Fruit fly (Drosophila melanogaster) whole organism, embryonic: ENCODE results near the gene CG12723.

Experiments used
- CG10209 ChIP-seq: fragments of 200-800 bp; sonication (Bioruptor generic); optimal IDR thresholded peaks from 3 replicates; lab custom pipeline; 2017; ENCODE audit warnings: missing biosample characterization, mild to moderate bottlenecking, missing genetic modification characterization, missing genetic modification reagents
- CG11695 ChIP-seq: fragments of 200-800 bp; sonication (Bioruptor generic); IDR thresholded peaks from 3 replicates; pipeline ENCODE4 v1.3.6; 2022; ENCODE audit warnings: missing biosample characterization, missing genetic modification characterization
- CG12942 ChIP-seq: fragments of 200-800 bp; sonication (Bioruptor generic); optimal IDR thresholded peaks from 3 replicates; lab custom pipeline; 2016; ENCODE audit warnings: missing biosample characterization, missing genetic modification characterization
- CG17829 ChIP-seq: fragments of 200-800 bp; optimal IDR thresholded peaks from 2 replicates; lab custom pipeline; 2019; ENCODE audit warnings: missing biosample characterization, mild to moderate bottlenecking, missing genetic modification characterization, moderate library complexity
- CG17912 ChIP-seq: fragments of 200-800 bp; sonication (Bioruptor generic); optimal IDR thresholded peaks from 2 replicates; lab custom pipeline; 2018; ENCODE audit warnings: missing biosample characterization, mild to moderate bottlenecking, missing genetic modification characterization
- CG18011 ChIP-seq: fragments of 200-800 bp; sonication (Bioruptor generic); optimal IDR thresholded peaks from 2 replicates; lab custom pipeline; 2017; ENCODE audit warnings: missing biosample characterization, missing genetic modification characterization, mild to moderate bottlenecking, moderate library complexity, missing genotype
- CG34224 ChIP-seq: fragments of 200-800 bp; sonication (Bioruptor generic); IDR thresholded peaks from 3 replicates; pipeline ENCODE4 v1.3.6; 2022; ENCODE audit warnings: missing biosample characterization, missing genetic modification characterization; ENCODE audit not compliant: partially characterized antibody
- CG3847 ChIP-seq: fragments of 200-800 bp; sonication (Bioruptor generic); IDR thresholded peaks from 2 replicates; pipeline ENCODE4 v1.3.6; 2022; ENCODE audit warnings: missing biosample characterization, missing genetic modification characterization
- CG4820 ChIP-seq: fragments of 200-800 bp; sonication (Bioruptor generic); optimal IDR thresholded peaks from 3 replicates; lab custom pipeline; 2016; ENCODE audit warnings: missing biosample characterization, missing genetic modification characterization
- CG7745 ChIP-seq: fragments of 200-800 bp; sonication (Bioruptor generic); optimal IDR thresholded peaks from 2 replicates; lab custom pipeline; 2018; ENCODE audit warnings: missing biosample characterization, mild to moderate bottlenecking, missing genetic modification characterization, moderate library complexity
- CG7963 ChIP-seq: fragments of 200-800 bp; sonication (Bioruptor generic); IDR thresholded peaks from 3 replicates; pipeline ENCODE4 v1.3.6; 2022; ENCODE audit warnings: missing biosample characterization, missing genetic modification characterization; ENCODE audit not compliant: partially characterized antibody
- CG8089 ChIP-seq: fragments of 200-800 bp; sonication (Bioruptor generic); optimal IDR thresholded peaks from 3 replicates; lab custom pipeline; 2016; ENCODE audit warnings: missing biosample characterization, missing genetic modification characterization
- CG8944 ChIP-seq: fragments of 200-800 bp; sonication (Bioruptor generic); optimal IDR thresholded peaks from 3 replicates; lab custom pipeline; 2016; ENCODE audit warnings: missing biosample characterization, missing genetic modification characterization
- CG9932 ChIP-seq: fragments of 200-800 bp; sonication (Bioruptor generic); IDR thresholded peaks from 2 replicates; pipeline ENCODE4 v1.3.6; 2022; ENCODE audit warnings: missing biosample characterization, missing genetic modification characterization
- CrebB ChIP-seq: fragments of 200-800 bp; sonication (Bioruptor generic); optimal IDR thresholded peaks from 3 replicates; lab custom pipeline; 2018; ENCODE audit warnings: missing biosample characterization, mild to moderate bottlenecking, missing genetic modification characterization
- E2f2 ChIP-seq: fragments of 200-800 bp; sonication (Bioruptor generic); IDR thresholded peaks from 2 replicates; pipeline ENCODE4 v1.3.6; 2022; ENCODE audit warnings: missing biosample characterization, missing genetic modification characterization
- HHEX ChIP-seq: fragments of 200-800 bp; sonication (Bioruptor generic); optimal IDR thresholded peaks from 3 replicates; lab custom pipeline; 2017; ENCODE audit warnings: missing biosample characterization, mild to moderate bottlenecking, missing genetic modification characterization, missing genetic modification reagents
- HLH4C ChIP-seq: fragments of 200-800 bp; sonication (Bioruptor generic); IDR thresholded peaks from 3 replicates; pipeline ENCODE4 v1.3.6; 2022; ENCODE audit warnings: missing biosample characterization, missing genetic modification characterization; ENCODE audit not compliant: partially characterized antibody
- Hr51 ChIP-seq, 2 experiments: fragments of 200-800 bp; sonication (Bioruptor generic); optimal IDR thresholded peaks; 2 replicates in 1 of 2; 3 replicates in 1 of 2; lab custom pipeline; 2016 to 2018; ENCODE audit warnings: missing biosample characterization in 2 of 2, missing genetic modification characterization in 2 of 2, mild to moderate bottlenecking in 1 of 2, moderate library complexity in 1 of 2
- Hsf ChIP-seq: fragments of 200-800 bp; sonication (Bioruptor generic); optimal IDR thresholded peaks from 3 replicates; lab custom pipeline; 2016; ENCODE audit warnings: missing biosample characterization, missing genetic modification characterization
- Med ChIP-seq: fragments of 200-800 bp; sonication (Bioruptor generic); peaks from one replicate; lab custom pipeline; 2016; ENCODE audit warnings: missing biosample characterization, missing genetic modification characterization, mild to moderate bottlenecking, inconsistent platforms, moderate library complexity
- Meics ChIP-seq: fragments of 200-800 bp; sonication (Bioruptor generic); optimal IDR thresholded peaks from 2 replicates; lab custom pipeline; 2017; ENCODE audit warnings: missing biosample characterization, mild to moderate bottlenecking, missing genetic modification characterization
- NK7.1 ChIP-seq: fragments of 200-800 bp; sonication (Bioruptor generic); optimal IDR thresholded peaks from 3 replicates; lab custom pipeline; 2016; ENCODE audit warnings: missing biosample characterization, missing genetic modification characterization
- Rfx ChIP-seq: fragments of 200-800 bp; sonication (Bioruptor generic); IDR thresholded peaks from 2 replicates; pipeline ENCODE4 v1.3.6; 2022; ENCODE audit warnings: missing biosample characterization, missing genetic modification characterization
- Sox102F ChIP-seq: fragments of 200-800 bp; sonication (Bioruptor generic); optimal IDR thresholded peaks from 2 replicates; lab custom pipeline; 2018; ENCODE audit warnings: missing biosample characterization, mild to moderate bottlenecking, missing genetic modification characterization, moderate library complexity
- Spps ChIP-seq: fragments of 200-800 bp; sonication (Bioruptor generic); optimal IDR thresholded peaks from 2 replicates; lab custom pipeline; 2018; ENCODE audit warnings: missing biosample characterization, mild to moderate bottlenecking, missing genetic modification characterization
- chm ChIP-seq: fragments of 200-800 bp; sonication (Bioruptor generic); IDR thresholded peaks from 2 replicates; pipeline ENCODE4 v1.3.6; 2022; ENCODE audit warnings: missing biosample characterization, missing genetic modification characterization
- esg ChIP-seq: fragments of 200-800 bp; sonication (Bioruptor generic); conservative IDR thresholded peaks from 2 replicates; pipeline ENCODE4 v1.3.6; 2022; ENCODE audit warnings: missing biosample characterization, missing genetic modification characterization
- ewg ChIP-seq: fragments of 200-800 bp; sonication (Bioruptor generic); optimal IDR thresholded peaks from 3 replicates; lab custom pipeline; 2017; ENCODE audit warnings: mild to moderate bottlenecking, missing biosample characterization, missing genetic modification reagents, missing genetic modification characterization
- gem ChIP-seq: fragments of 200-800 bp; sonication (Bioruptor generic); optimal IDR thresholded peaks from 2 replicates; lab custom pipeline; 2019; ENCODE audit warnings: missing biosample characterization, mild to moderate bottlenecking, missing genetic modification characterization, moderate library complexity
- knrl ChIP-seq: fragments of 200-800 bp; sonication (Bioruptor generic); IDR thresholded peaks from 3 replicates; pipeline ENCODE4 v1.3.6; 2022; ENCODE audit warnings: missing biosample characterization, missing genetic modification characterization; ENCODE audit not compliant: partially characterized antibody
- nmo ChIP-seq: fragments of 200-800 bp; sonication (Bioruptor generic); optimal IDR thresholded peaks from 2 replicates; lab custom pipeline; 2018; ENCODE audit warnings: missing biosample characterization, mild to moderate bottlenecking, missing genetic modification characterization, moderate library complexity
- nom ChIP-seq: fragments of 200-800 bp; sonication (Bioruptor generic); optimal IDR thresholded peaks from 2 replicates; lab custom pipeline; 2017; ENCODE audit warnings: missing biosample characterization, missing genetic modification characterization, mild to moderate bottlenecking, moderate library complexity, missing genetic modification reagents
- oc ChIP-seq: fragments of 200-800 bp; sonication (Bioruptor generic); optimal IDR thresholded peaks from 2 replicates; lab custom pipeline; 2018; ENCODE audit warnings: missing biosample characterization, mild to moderate bottlenecking, missing genetic modification characterization, moderate library complexity
- ro ChIP-seq: fragments of 200-800 bp; sonication (Bioruptor generic); IDR thresholded peaks from 2 replicates; pipeline ENCODE4 v1.3.6; 2022; ENCODE audit warnings: missing biosample characterization, missing genetic modification characterization
- row ChIP-seq: fragments of 200-800 bp; sonication (Bioruptor generic); IDR thresholded peaks from 3 replicates; pipeline ENCODE4 v1.3.6; 2022; ENCODE audit warnings: missing biosample characterization, missing genetic modification characterization
- sc ChIP-seq, 3 experiments: fragments of >200 bp in 2 of 3; fragments of 200-800 bp in 1 of 3; sonication (Bioruptor generic) in 1 of 3; optimal IDR thresholded peaks; 2 replicates in 2 of 3; 3 replicates in 1 of 3; lab custom pipeline; 2017; ENCODE audit warnings: mild to moderate bottlenecking in 1 of 3, missing biosample characterization in 1 of 3, missing genetic modification characterization in 1 of 3, missing genetic modification reagents in 1 of 3
- sens-2 ChIP-seq: fragments of 200-800 bp; sonication (Bioruptor generic); IDR thresholded peaks from 2 replicates; pipeline ENCODE4 v1.3.6; 2022; ENCODE audit warnings: missing biosample characterization, missing genetic modification characterization
- stwl ChIP-seq: fragments of 200-800 bp; sonication (Bioruptor generic); optimal IDR thresholded peaks from 3 replicates; lab custom pipeline; 2018; ENCODE audit warnings: missing biosample characterization, mild to moderate bottlenecking, missing genetic modification characterization, moderate library complexity
- tgo ChIP-seq: fragments of 200-800 bp; sonication (Bioruptor generic); IDR thresholded peaks from 3 replicates; pipeline ENCODE4 v1.3.6; 2022; ENCODE audit warnings: missing biosample characterization, missing genetic modification characterization
- wdn ChIP-seq: fragments of 200-800 bp; sonication (Bioruptor generic); IDR thresholded peaks from 2 replicates; pipeline ENCODE4 v1.3.6; 2022; ENCODE audit warnings: missing biosample characterization, missing genetic modification characterization

Gene CG12723

DNA sequence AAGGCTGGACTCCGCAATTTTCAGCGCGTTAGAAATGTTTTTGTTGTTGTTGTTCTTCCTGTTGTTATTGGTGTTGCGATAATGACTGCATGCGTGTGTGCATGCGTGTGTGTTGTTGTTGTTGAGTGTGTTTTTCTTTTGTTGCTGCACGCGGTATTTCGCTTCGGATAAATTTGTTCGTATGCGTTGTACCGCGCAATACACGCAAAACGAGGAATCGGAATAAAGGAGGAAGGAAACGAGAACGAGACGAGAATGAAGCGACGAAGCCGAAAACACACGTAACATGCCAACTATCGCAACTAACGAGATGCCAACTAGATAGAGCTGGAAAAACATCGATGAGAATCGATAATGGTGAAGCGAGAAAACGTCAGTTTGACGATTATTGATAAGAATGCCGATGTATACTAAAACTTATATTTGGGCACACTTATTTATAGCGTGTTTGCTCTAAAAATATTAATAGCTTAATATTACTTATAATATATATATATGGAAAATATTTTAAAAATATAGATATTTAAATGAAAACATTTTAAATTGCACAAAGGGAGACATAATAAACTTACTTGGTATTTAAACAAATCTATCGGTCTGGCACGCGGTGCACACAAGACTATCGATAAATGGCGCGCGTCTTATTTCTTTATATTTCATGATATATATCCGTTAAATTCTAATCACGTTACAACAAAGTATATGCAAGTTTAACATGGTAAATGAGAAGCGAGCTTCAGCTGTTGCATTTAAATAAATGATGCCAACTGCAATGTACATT is 19.9 kb upstream of the CG12723 start, which contains the start of gene sno (continued):
- TF ChIP-seq Hsf (GFP tag; lab: Kevin White, UChicago) (no peak), NK7.1 (GFP tag; lab: Kevin White, UChicago) (no peak), CG4820 (no peak), ro (GFP tag; lab: Robert Waterston, UW) (no peak), Spps (tag; lab: Kevin White, UChicago) (no peak), sens-2 (GFP tag; lab: Robert Waterston, UW) (no peak), tgo (no peak), gem (tag; lab: Kevin White, UChicago) (no peak), chm (GFP tag; lab: Robert Waterston, UW) (0 out of 2 replicates have a peak, but pooled peaks have one; percentile 14), oc (tag; lab: Kevin White, UChicago) (no peak), CG17912 (GFP tag; lab: Kevin White, UChicago) (no peak), CG17829 (tag; lab: Kevin White, UChicago) (peak; percentile 22), CG3847 (GFP tag; lab: Robert Waterston, UW) (peak; percentile 22; the same call in 1 of the 2 replicates), ewg (peak; percentile 10), esg (GFP tag; lab: Robert Waterston, UW) (no peak), CG11695 (GFP tag; lab: Robert Waterston, UW) (peak; percentile 33; the same call in 1 of the 3 replicates), CG7745 (no peak), knrl (peak; percentile 90), nom (GFP tag; lab: Kevin White, UChicago) (no peak), nmo (GFP tag; lab: Kevin White, UChicago) (peak; percentile 10), CrebB (tag; lab: Kevin White, UChicago) (peak; percentile 3), E2f2 (GFP tag; lab: Robert Waterston, UW) (peak; percentile 28; the same call in 1 of the 2 replicates), CG10209 (GFP tag; lab: Kevin White, UChicago) (no peak), Rfx (0 out of 2 replicates have a peak, but pooled peaks have one; percentile 5), Sox102F (no peak), HHEX (no peak), stwl (tag; lab: Kevin White, UChicago) (peak; percentile 37), CG12942 (GFP tag; lab: Kevin White, UChicago) (no peak), CG34224 (GFP tag; lab: Robert Waterston, UW) (peak; percentile 54), wdn (GFP tag; lab: Robert Waterston, UW) (no peak), row (peak; percentile 62), CG7963 (GFP tag; lab: Robert Waterston, UW) (peak; percentile 83; the same call in 2 of the 3 replicates), HLH4C (peak; percentile 82), sc (optimal IDR thresholded peaks at IDR 0.05; lab: Kevin White, UChicago) (no peak), sc (GFP tag; optimal IDR thresholded peaks at IDR 0.05; lab: Kevin White, UChicago) (no peak), Med (GFP tag; lab: Kevin White, UChicago) (peak; percentile 64), CG8944 (no peak), CG18011 (no peak), Hr51 (GFP tag; optimal IDR thresholded peaks at IDR 0.05; lab: Kevin White, UChicago) (no peak), CG9932 (peak; percentile 52), CG8089 (GFP tag; lab: Kevin White, UChicago) (no peak), Meics (no peak)
